Worm (Caenorhabditis elegans) whole organism, L1 larva: ENCODE data around the gene cct-8.

Source experiments
- C34B4.2 ChIP-seq: sonication (generic microtip); optimal IDR thresholded peaks from 2 replicates; lab custom pipeline; 2017; ENCODE audit warnings: mild to moderate bottlenecking, missing genetic modification characterization, missing compliant biosample characterization
- Y116A8C.19 ChIP-seq: sonication (generic microtip); optimal IDR thresholded peaks from 2 replicates; lab custom pipeline; 2016; ENCODE audit warnings: missing compliant biosample characterization, missing genetic modification characterization, borderline replicate concordance
- aly-2 ChIP-seq: fragments of 150-350 bp; optimal IDR thresholded peaks from 2 replicates; lab custom pipeline; 2014; ENCODE audit warnings: missing biosample characterization, missing genetic modification characterization
- ceh-8 ChIP-seq: fragments of 200-800 bp; sonication (Bioruptor generic); optimal IDR thresholded peaks from 2 replicates; lab custom pipeline; 2018; ENCODE audit warnings: mild to moderate bottlenecking, missing genetic modification characterization, moderate library complexity, missing compliant biosample characterization
- ceh-82 ChIP-seq, 3 experiments: fragments of 150-350 bp in 1 of 3; sonication (generic microtip) in 2 of 3; optimal IDR thresholded peaks; 2 replicates each; lab custom pipeline; 2014 to 2017; ENCODE audit warnings: missing biosample characterization in 3 of 3, missing genetic modification characterization in 3 of 3
- ceh-88 ChIP-seq: fragments of 200-800 bp; sonication (Bioruptor generic); IDR thresholded peaks from 2 replicates; pipeline ENCODE4 v1.3.6; 2022; ENCODE audit warnings: missing genetic modification characterization, missing compliant biosample characterization
- dpl-1 ChIP-seq, 3 experiments: fragments of 150-350 bp in 2 of 3; sonication (generic microtip) in 1 of 3; optimal IDR thresholded peaks; 2 replicates each; lab custom pipeline; 2014 to 2017; ENCODE audit warnings: missing biosample characterization in 3 of 3, missing genetic modification characterization in 3 of 3, missing genetic modification reagents in 3 of 3
- dsc-1 ChIP-seq: sonication (generic microtip); optimal IDR thresholded peaks from 2 replicates; lab custom pipeline; 2016; ENCODE audit warnings: mild to moderate bottlenecking, missing genetic modification characterization, missing compliant biosample characterization
- efl-1 ChIP-seq, 4 experiments: fragments of 150-350 bp; optimal IDR thresholded peaks in 3 of 4; peaks in 1 of 4; 1 replicate in 1 of 4; 2 replicates in 3 of 4; lab custom pipeline; 2014; ENCODE audit warnings: missing biosample characterization in 2 of 4, missing genetic modification characterization in 2 of 4, missing genetic modification reagents in 2 of 4
- elt-3 ChIP-seq, 6 experiments: fragments of 150-350 bp in 1 of 6; sonication (generic microtip); optimal IDR thresholded peaks; 2 replicates each; lab custom pipeline; 2017 to 2018; ENCODE audit warnings: missing biosample characterization in 6 of 6, missing genetic modification characterization in 6 of 6, inconsistent platforms in 1 of 6
- fkh-10 ChIP-seq: sonication (generic microtip); optimal IDR thresholded peaks from 2 replicates; lab custom pipeline; 2017; ENCODE audit warnings: missing biosample characterization, missing genetic modification reagents, missing genetic modification characterization
- fkh-4 ChIP-seq: sonication (generic microtip); optimal IDR thresholded peaks from 2 replicates; lab custom pipeline; 2016; ENCODE audit warnings: missing compliant biosample characterization, missing genetic modification characterization, borderline replicate concordance
- isw-1 ChIP-seq: fragments of 200-800 bp; sonication (Bioruptor generic); IDR thresholded peaks from 2 replicates; pipeline ENCODE4 v1.3.6; 2022; ENCODE audit warnings: missing genetic modification characterization, missing compliant biosample characterization
- jun-1 ChIP-seq: fragments of 150-350 bp; optimal IDR thresholded peaks from 2 replicates; lab custom pipeline; 2014; ENCODE audit warnings: missing biosample characterization, missing genetic modification reagents, missing genetic modification characterization
- lin-14 ChIP-seq: fragments of 200-800 bp; sonication (Bioruptor generic); optimal IDR thresholded peaks from 2 replicates; lab custom pipeline; 2018; ENCODE audit warnings: mild to moderate bottlenecking, missing genetic modification characterization, moderate library complexity, missing compliant biosample characterization
- lir-3 ChIP-seq: sonication (generic microtip); optimal IDR thresholded peaks from 2 replicates; lab custom pipeline; 2016; ENCODE audit warnings: mild to moderate bottlenecking, missing genetic modification characterization, moderate library complexity, missing compliant biosample characterization; ENCODE audit not compliant: poor library complexity
- mdl-1 ChIP-seq, 2 experiments: fragments of 150-350 bp; optimal IDR thresholded peaks; 2 replicates each; lab custom pipeline; 2014 to 2017; ENCODE audit warnings: missing biosample characterization in 2 of 2, missing genetic modification characterization in 2 of 2, inconsistent platforms in 1 of 2
- mef-2 ChIP-seq: fragments of 150-350 bp; optimal IDR thresholded peaks from 2 replicates; lab custom pipeline; 2014; ENCODE audit warnings: missing biosample characterization, missing genetic modification characterization
- nhr-11 ChIP-seq: fragments of 150-350 bp; optimal IDR thresholded peaks from 2 replicates; lab custom pipeline; 2014; ENCODE audit warnings: missing biosample characterization, missing genetic modification characterization
- nhr-47 ChIP-seq: sonication (generic microtip); optimal IDR thresholded peaks from 2 replicates; lab custom pipeline; 2016; ENCODE audit warnings: mild to moderate bottlenecking, missing genetic modification characterization, moderate library complexity, missing compliant biosample characterization
- nhr-76 ChIP-seq: sonication (generic microtip); optimal IDR thresholded peaks from 2 replicates; lab custom pipeline; 2017; ENCODE audit warnings: missing biosample characterization, missing genetic modification characterization
- nhr-77 ChIP-seq: fragments of 150-350 bp; optimal IDR thresholded peaks from 2 replicates; lab custom pipeline; 2014; ENCODE audit warnings: missing biosample characterization, missing genetic modification characterization
- pqm-1 ChIP-seq: sonication (generic microtip); optimal IDR thresholded peaks from 3 replicates; lab custom pipeline; 2017; ENCODE audit warnings: missing biosample characterization, missing genetic modification characterization
- rnt-1 ChIP-seq: sonication (generic microtip); optimal IDR thresholded peaks from 2 replicates; lab custom pipeline; 2016; ENCODE audit warnings: mild to moderate bottlenecking, missing genetic modification characterization, moderate library complexity, missing compliant biosample characterization
- snpc-4 ChIP-seq: fragments of 150-350 bp; optimal IDR thresholded peaks from 2 replicates; lab custom pipeline; 2014; ENCODE audit warnings: missing biosample characterization, missing genetic modification characterization
- swsn-7 ChIP-seq: sonication (generic microtip); optimal IDR thresholded peaks from 2 replicates; lab custom pipeline; 2016; ENCODE audit warnings: missing genetic modification characterization, missing compliant biosample characterization
- vab-15 ChIP-seq: sonication (generic microtip); optimal IDR thresholded peaks from 2 replicates; lab custom pipeline; 2017; ENCODE audit warnings: missing genotype, mild to moderate bottlenecking, missing genetic modification characterization, missing compliant biosample characterization
- xbp-1 ChIP-seq: sonication (generic microtip); optimal IDR thresholded peaks from 2 replicates; lab custom pipeline; 2016; ENCODE audit warnings: missing genetic modification characterization, missing compliant biosample characterization
- ztf-11 ChIP-seq, 2 experiments: sonication (generic microtip); optimal IDR thresholded peaks; 2 replicates each; lab custom pipeline; 2016 to 2017; ENCODE audit warnings: missing genetic modification characterization in 2 of 2, missing biosample characterization in 1 of 2, missing compliant biosample characterization in 1 of 2
- ztf-4 ChIP-seq: fragments of 150-350 bp; optimal IDR thresholded peaks from 2 replicates; lab custom pipeline; 2014; ENCODE audit warnings: missing biosample characterization, missing genetic modification characterization

Gene cct-8

DNA sequence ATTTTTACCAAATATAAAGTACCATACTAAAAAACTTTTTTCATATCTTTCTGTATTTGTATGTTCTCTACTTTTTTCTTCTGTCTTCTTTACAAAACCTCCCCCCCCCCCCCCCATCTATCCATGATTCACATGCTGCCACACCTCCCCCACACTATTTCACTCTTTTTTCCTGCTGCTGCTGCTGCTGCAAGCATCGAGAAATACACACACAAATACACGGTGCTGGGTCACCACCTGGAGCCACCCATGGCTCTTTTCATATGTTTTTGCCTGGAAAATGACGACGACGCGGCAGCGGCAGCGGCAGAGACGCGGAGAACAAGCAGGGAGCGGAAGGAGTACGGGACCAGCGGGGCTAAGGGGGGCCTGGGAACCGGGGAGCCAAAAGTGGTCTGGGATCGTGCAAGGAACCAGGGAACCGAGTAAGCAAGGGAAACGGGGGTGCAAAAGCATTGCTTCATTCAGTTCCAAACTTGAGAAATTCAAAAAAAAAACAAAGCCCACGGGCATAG, 24.9 kb downstream of the cct-8 start:
- no peak for TF ChIP-seq lir-3 (tag; lab: Kevin White, UChicago)
- TF ChIP-seq ztf-11 (tag; optimal IDR thresholded peaks at IDR 0.05; lab: Kevin White, UChicago): no peak
- no peak for TF ChIP-seq snpc-4 (tag; lab: Kevin White, UChicago)
- TF ChIP-seq lin-14 (GFP tag; lab: Kevin White, UChicago): no peak
- TF ChIP-seq fkh-4 (tag; lab: Kevin White, UChicago): no peak
- TF ChIP-seq dpl-1 (GFP tag; optimal IDR thresholded peaks at IDR 0.05; lab: Kevin White, UChicago): no peak
- TF ChIP-seq Y116A8C.19 (tag; lab: Kevin White, UChicago): no peak
- no peak for TF ChIP-seq xbp-1 (tag; lab: Kevin White, UChicago)
- no peak for TF ChIP-seq dsc-1 (tag; lab: Kevin White, UChicago)
- TF ChIP-seq elt-3 (tag; optimal IDR thresholded peaks at IDR 0.05; lab: Kevin White, UChicago): no peak
- TF ChIP-seq efl-1 (optimal IDR thresholded peaks at IDR 0.05; lab: Kevin White, UChicago): no peak
- TF ChIP-seq efl-1 (GFP tag; optimal IDR thresholded peaks at IDR 0.05 in 1 of 2; lab: Kevin White, UChicago): no peak

DNA sequence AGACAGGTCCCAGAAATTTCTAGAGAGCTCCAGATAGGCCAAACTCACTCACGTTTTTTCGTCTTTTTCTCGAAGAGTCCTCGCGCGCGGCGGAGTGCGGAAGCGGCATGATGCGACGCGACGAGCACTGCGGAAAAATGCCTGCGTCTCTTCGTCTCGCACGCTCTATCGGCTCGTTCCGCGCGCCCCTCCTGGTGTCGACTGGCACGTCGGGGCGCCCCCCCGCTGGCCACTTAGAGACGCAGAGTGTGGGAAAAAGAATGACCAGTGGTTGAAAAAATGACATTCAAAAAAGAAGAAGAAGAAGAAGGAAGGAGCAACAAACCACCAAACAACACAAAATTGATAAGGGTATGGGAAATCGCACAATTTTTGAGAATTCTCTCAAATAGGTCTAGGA, 26.3 kb downstream of the cct-8 start, which contains the start of gene znf-782:
Gene znf-782 (minus strand): TSS at position 96 of the 400 bp plus-strand sequence.
- TF ChIP-seq ceh-82 (tag; optimal IDR thresholded peaks at IDR 0.05; lab: Kevin White, UChicago) (peak in 1 of 3 experiments; percentile 42), jun-1 (tag; lab: Kevin White, UChicago) (peak; percentile 57), ceh-8 (GFP tag; lab: Kevin White, UChicago) (peak; percentile 52), ztf-4 (tag; lab: Kevin White, UChicago) (peak; percentile 56), nhr-11 (tag; lab: Kevin White, UChicago) (no peak), Y116A8C.19 (tag; lab: Kevin White, UChicago) (no peak), efl-1 (optimal IDR thresholded peaks at IDR 0.05; lab: Kevin White, UChicago) (no peak), efl-1 (GFP tag; optimal IDR thresholded peaks at IDR 0.05 in 1 of 2; lab: Kevin White, UChicago) (peak in 1 of 2 experiments; percentile 78)

DNA sequence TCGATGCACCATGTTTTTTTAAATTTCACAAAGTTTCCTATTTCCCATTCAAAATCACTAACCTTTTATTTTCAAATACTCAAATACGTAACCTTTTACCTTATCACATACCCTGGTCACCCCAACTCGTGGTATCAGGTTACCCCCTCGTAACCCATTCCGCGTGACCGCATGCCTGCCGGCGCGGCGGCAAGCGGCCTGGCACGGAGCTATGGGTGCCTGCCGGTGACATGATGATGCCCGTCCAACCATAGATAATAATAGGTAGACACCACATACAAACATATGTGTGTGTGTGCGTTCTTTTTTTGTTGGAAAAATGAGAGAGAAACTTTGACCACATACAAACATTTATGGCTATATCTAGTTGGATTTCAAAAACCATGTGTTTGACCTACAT, 28.2 kb downstream of the cct-8 start:
- TF ChIP-seq isw-1 (GFP tag; lab: Robert Waterston, UW) (no peak), ztf-4 (tag; lab: Kevin White, UChicago) (peak; percentile 30), nhr-77 (tag; lab: Kevin White, UChicago) (no peak), nhr-76 (tag; lab: Kevin White, UChicago) (no peak), ceh-88 (GFP tag; lab: Robert Waterston, UW) (no peak), ceh-82 (tag; optimal IDR thresholded peaks at IDR 0.05; lab: Kevin White, UChicago) (no peak), swsn-7 (no peak)

DNA sequence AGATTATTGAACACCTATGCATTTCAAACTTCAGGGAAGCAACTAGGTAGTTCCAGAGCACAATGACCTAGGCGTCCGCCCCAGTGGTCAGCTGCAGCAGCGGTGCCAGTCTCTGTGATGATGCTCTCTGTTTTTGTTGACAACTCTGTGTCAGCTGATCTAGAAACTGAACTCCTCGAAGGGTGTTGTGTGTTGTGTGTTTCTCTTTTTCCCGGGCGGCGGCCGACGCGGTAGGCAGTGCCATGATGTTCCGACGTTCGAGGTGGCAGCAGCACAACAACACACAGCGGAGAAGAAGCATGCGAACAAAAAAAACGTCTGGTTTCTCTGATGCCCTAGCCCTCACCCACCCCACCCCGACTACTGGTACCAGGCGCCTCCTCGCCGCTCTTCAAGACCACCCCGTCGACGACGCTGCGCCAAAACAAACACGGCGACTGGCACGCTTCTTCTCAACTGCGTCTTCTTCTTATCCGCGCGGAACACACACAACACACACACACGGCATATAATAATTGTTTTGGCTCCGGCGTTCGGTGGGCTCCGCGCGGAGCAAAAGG, 29.4 kb downstream of the cct-8 start:
- no peak for TF ChIP-seq nhr-77 (tag; lab: Kevin White, UChicago)
- TF ChIP-seq rnt-1: no peak
- no peak for TF ChIP-seq efl-1 (optimal IDR thresholded peaks at IDR 0.05; lab: Kevin White, UChicago)
- TF ChIP-seq efl-1 (GFP tag; optimal IDR thresholded peaks at IDR 0.05 in 1 of 2; lab: Kevin White, UChicago): peak in 1 of 2 experiments; percentile 38
- TF ChIP-seq, all 84 proteins: peak for 1

DNA sequence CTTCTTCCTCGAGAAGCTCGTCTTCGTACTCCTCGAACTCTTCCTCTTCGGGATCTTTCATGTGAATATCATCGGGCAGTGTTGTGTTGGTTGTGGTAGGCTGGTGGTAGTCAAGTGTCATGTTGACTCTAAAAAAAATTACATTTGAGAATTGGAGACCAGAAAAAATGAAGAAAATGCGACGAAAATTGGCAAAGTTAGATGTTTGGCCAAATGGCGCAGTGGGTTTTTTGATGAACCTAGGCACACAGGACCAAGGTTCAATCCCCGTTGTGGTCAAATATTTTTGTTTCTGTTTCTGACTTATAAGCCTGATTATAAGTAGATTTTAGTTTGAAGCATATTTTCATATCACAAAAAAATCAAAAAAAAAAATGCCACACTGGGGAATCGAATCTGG, 30.7 kb downstream of the cct-8 start:
- TF ChIP-seq aly-2 (tag; lab: Kevin White, UChicago): no peak
- no peak for TF ChIP-seq ceh-8 (GFP tag; lab: Kevin White, UChicago)
- TF ChIP-seq C34B4.2 (tag; lab: Kevin White, UChicago): no peak
- TF ChIP-seq mef-2 (tag; lab: Kevin White, UChicago): no peak
- no peak for TF ChIP-seq ceh-82 (tag; optimal IDR thresholded peaks at IDR 0.05; lab: Kevin White, UChicago)

DNA sequence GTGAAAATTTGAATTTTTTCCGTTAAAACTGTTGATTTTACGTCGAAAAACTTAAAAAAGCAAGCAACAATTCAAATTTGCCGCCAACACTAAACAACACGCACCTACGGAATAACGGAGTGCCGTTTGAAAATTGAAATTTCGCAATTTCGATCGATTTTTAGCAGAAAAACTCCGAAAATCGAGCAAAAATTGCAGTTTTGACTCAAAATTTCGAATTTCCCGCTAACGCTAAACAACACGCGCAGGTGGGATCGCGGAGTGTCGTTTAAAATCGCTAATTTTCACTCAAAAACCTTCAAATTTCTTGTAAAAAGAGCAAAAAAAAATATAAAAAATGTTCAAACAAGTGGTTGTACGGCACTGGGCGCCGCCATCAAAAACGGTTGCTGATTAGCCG, 35.2 kb downstream of the cct-8 start:
- TF ChIP-seq pqm-1 (tag; lab: Kevin White, UChicago): no peak
- TF ChIP-seq mdl-1 (tag; optimal IDR thresholded peaks at IDR 0.05; lab: Kevin White, UChicago): no peak
- TF ChIP-seq fkh-10 (GFP tag; lab: Kevin White, UChicago): no peak
- no peak for TF ChIP-seq nhr-47
- TF ChIP-seq vab-15 (tag; lab: Kevin White, UChicago): no peak
- no peak for TF ChIP-seq ceh-8 (GFP tag; lab: Kevin White, UChicago)
